Fruit fly (Drosophila melanogaster) whole organism, embryonic: ENCODE results near the gene Idgf3.

Experiments used
- ATbp ChIP-seq: fragments of 200-800 bp; sonication (Bioruptor generic); optimal IDR thresholded peaks from 2 replicates; lab custom pipeline; 2017; ENCODE audit warnings: missing biosample characterization, mild to moderate bottlenecking, missing genetic modification characterization, missing genetic modification reagents
- Antp ChIP-seq: fragments of 200-800 bp; sonication (Bioruptor generic); optimal IDR thresholded peaks from 3 replicates; lab custom pipeline; 2016; ENCODE audit warnings: missing biosample characterization, missing genetic modification characterization
- B-H1 ChIP-seq: fragments of 200-800 bp; sonication (Bioruptor generic); IDR thresholded peaks from 3 replicates; pipeline ENCODE4 v1.3.6; 2022; ENCODE audit warnings: missing biosample characterization, missing genetic modification characterization
- Bdp1 ChIP-seq: fragments of 200-800 bp; sonication (Bioruptor generic); optimal IDR thresholded peaks from 3 replicates; lab custom pipeline; 2016; ENCODE audit warnings: missing biosample characterization, missing genetic modification characterization
- CG1024 ChIP-seq: fragments of 200-800 bp; sonication (Bioruptor generic); IDR thresholded peaks from 2 replicates; pipeline ENCODE4 v1.3.6; 2022; ENCODE audit warnings: missing biosample characterization, missing genetic modification characterization
- CG10274 ChIP-seq: fragments of 200-800 bp; sonication (Bioruptor generic); optimal IDR thresholded peaks from 3 replicates; lab custom pipeline; 2017; ENCODE audit warnings: missing biosample characterization, mild to moderate bottlenecking, missing genetic modification characterization
- CG11695 ChIP-seq: fragments of 200-800 bp; sonication (Bioruptor generic); IDR thresholded peaks from 3 replicates; pipeline ENCODE4 v1.3.6; 2022; ENCODE audit warnings: missing biosample characterization, missing genetic modification characterization
- CG14441 ChIP-seq: fragments of 200-800 bp; sonication (Bioruptor generic); IDR thresholded peaks from 2 replicates; pipeline ENCODE4 v1.3.6; 2022; ENCODE audit warnings: missing biosample characterization, missing genetic modification characterization
- CG18262 ChIP-seq: fragments of 200-800 bp; optimal IDR thresholded peaks from 3 replicates; lab custom pipeline; 2019; ENCODE audit warnings: missing biosample characterization, mild to moderate bottlenecking, missing genetic modification characterization, moderate library complexity
- CG18599 ChIP-seq: fragments of 200-800 bp; sonication (Bioruptor generic); optimal IDR thresholded peaks from 3 replicates; lab custom pipeline; 2017; ENCODE audit warnings: missing biosample characterization, missing genetic modification characterization, mild to moderate bottlenecking, moderate library complexity, missing genetic modification reagents
- CG2678 ChIP-seq: fragments of 200-800 bp; sonication (Bioruptor generic); optimal IDR thresholded peaks from 3 replicates; lab custom pipeline; 2019; ENCODE audit warnings: missing biosample characterization, mild to moderate bottlenecking, missing genetic modification characterization, moderate library complexity
- CG30403 ChIP-seq: fragments of 200-800 bp; sonication (Bioruptor generic); optimal IDR thresholded peaks from 3 replicates; lab custom pipeline; 2016; ENCODE audit warnings: missing biosample characterization, missing genetic modification characterization
- CG31441 ChIP-seq: fragments of 200-800 bp; sonication (Bioruptor generic); IDR thresholded peaks from 2 replicates; pipeline ENCODE4 v1.3.6; 2022; ENCODE audit warnings: missing biosample characterization, missing genetic modification characterization
- CG32772 ChIP-seq: fragments of 200-800 bp; sonication (Bioruptor generic); IDR thresholded peaks from 2 replicates; pipeline ENCODE4 v1.3.6; 2022; ENCODE audit warnings: missing biosample characterization, missing genetic modification characterization
- CG3407 ChIP-seq: fragments of 200-800 bp; sonication (Bioruptor generic); optimal IDR thresholded peaks from 2 replicates; lab custom pipeline; 2018; ENCODE audit warnings: missing biosample characterization, mild to moderate bottlenecking, missing genetic modification characterization
- CG3838 ChIP-seq: fragments of 200-800 bp; sonication (Bioruptor generic); optimal IDR thresholded peaks from 3 replicates; lab custom pipeline; 2016; ENCODE audit warnings: missing biosample characterization, missing genetic modification characterization
- CG3995 ChIP-seq: fragments of 200-800 bp; sonication (Bioruptor generic); optimal IDR thresholded peaks from 3 replicates; lab custom pipeline; 2016; ENCODE audit warnings: missing biosample characterization, missing genetic modification characterization
- CG4404 ChIP-seq: fragments of 200-800 bp; sonication (Bioruptor generic); IDR thresholded peaks from 2 replicates; pipeline ENCODE4 v1.3.6; 2022; ENCODE audit warnings: missing biosample characterization, missing genetic modification characterization
- CG5180 ChIP-seq: fragments of 200-800 bp; sonication (Bioruptor generic); optimal IDR thresholded peaks from 3 replicates; lab custom pipeline; 2017; ENCODE audit warnings: missing biosample characterization, missing genetic modification characterization, mild to moderate bottlenecking, moderate library complexity, missing genetic modification reagents
- CG5953 ChIP-seq: fragments of 200-800 bp; sonication (Bioruptor generic); IDR thresholded peaks from 2 replicates; pipeline ENCODE4 v1.3.6; 2022; ENCODE audit warnings: missing biosample characterization, missing genetic modification characterization
- CG8388 ChIP-seq: fragments of 200-800 bp; sonication (Bioruptor generic); optimal IDR thresholded peaks from 2 replicates; lab custom pipeline; 2019; ENCODE audit warnings: missing biosample characterization, mild to moderate bottlenecking, missing genetic modification characterization, moderate library complexity
- Chrac-16 ChIP-seq: fragments of 200-800 bp; sonication (Bioruptor generic); optimal IDR thresholded peaks from 3 replicates; lab custom pipeline; 2016; ENCODE audit warnings: missing biosample characterization, missing genetic modification characterization
- CkIIα-i1 ChIP-seq: fragments of 200-800 bp; sonication (Bioruptor generic); IDR thresholded peaks from 2 replicates; pipeline ENCODE4 v1.3.6; 2022; ENCODE audit warnings: missing biosample characterization, missing genetic modification characterization
- Dip2 ChIP-seq: fragments of 200-800 bp; sonication (Bioruptor generic); IDR thresholded peaks from 2 replicates; pipeline ENCODE4 v1.3.6; 2022; ENCODE audit warnings: missing biosample characterization, missing genetic modification characterization
- Dref ChIP-seq: fragments of 200-800 bp; sonication (Bioruptor generic); IDR thresholded peaks from 2 replicates; pipeline ENCODE4 v1.3.6; 2022; ENCODE audit warnings: missing biosample characterization, missing genetic modification characterization
- Drgx ChIP-seq: fragments of 200-800 bp; sonication (Bioruptor generic); IDR thresholded peaks from 2 replicates; pipeline ENCODE4 v1.3.6; 2022; ENCODE audit warnings: missing biosample characterization, missing genetic modification characterization
- Eip74EF ChIP-seq, 2 experiments: fragments of 200-800 bp in 1 of 2; fragments of >200 bp in 1 of 2; sonication (Bioruptor generic) in 1 of 2; optimal IDR thresholded peaks; 2 replicates each; lab custom pipeline; 2017 to 2019; ENCODE audit warnings: missing biosample characterization in 2 of 2, missing genetic modification characterization in 2 of 2, mild to moderate bottlenecking in 1 of 2, moderate library complexity in 1 of 2
- Meics ChIP-seq: fragments of 200-800 bp; sonication (Bioruptor generic); optimal IDR thresholded peaks from 2 replicates; lab custom pipeline; 2017; ENCODE audit warnings: missing biosample characterization, mild to moderate bottlenecking, missing genetic modification characterization
- Myb ChIP-seq: fragments of 200-800 bp; sonication (Bioruptor generic); optimal IDR thresholded peaks from 2 replicates; lab custom pipeline; 2016; ENCODE audit warnings: missing biosample characterization, missing genetic modification characterization
- Nf-YA ChIP-seq: fragments of 200-800 bp; sonication (Bioruptor generic); IDR thresholded peaks from 2 replicates; pipeline ENCODE4 v1.3.6; 2022; ENCODE audit warnings: missing biosample characterization, missing genetic modification characterization
- Oli ChIP-seq: fragments of 200-800 bp; sonication (Bioruptor generic); optimal IDR thresholded peaks from 2 replicates; lab custom pipeline; 2018; ENCODE audit warnings: missing biosample characterization, mild to moderate bottlenecking, missing genetic modification characterization, moderate library complexity
- Rfx ChIP-seq: fragments of 200-800 bp; sonication (Bioruptor generic); IDR thresholded peaks from 2 replicates; pipeline ENCODE4 v1.3.6; 2022; ENCODE audit warnings: missing biosample characterization, missing genetic modification characterization
- Sox100B ChIP-seq: fragments of 200-800 bp; sonication (Bioruptor generic); optimal IDR thresholded peaks from 3 replicates; lab custom pipeline; 2018; ENCODE audit warnings: missing biosample characterization, mild to moderate bottlenecking, missing genetic modification characterization
- Ssrp ChIP-seq: fragments of 200-800 bp; sonication (Bioruptor generic); optimal IDR thresholded peaks from 2 replicates; lab custom pipeline; 2018; ENCODE audit warnings: missing biosample characterization, mild to moderate bottlenecking, missing genetic modification characterization, moderate library complexity
- Stat92E ChIP-seq, 3 experiments: fragments of >200 bp in 2 of 3; fragments of 200-800 bp in 1 of 3; sonication (Bioruptor generic) in 1 of 3; optimal IDR thresholded peaks; 2 replicates each; lab custom pipeline; 2017 to 2019; ENCODE audit warnings: missing biosample characterization in 3 of 3, missing genetic modification characterization in 3 of 3, mild to moderate bottlenecking in 1 of 3, moderate library complexity in 1 of 3
- cas ChIP-seq: fragments of 200-800 bp; sonication (Bioruptor generic); IDR thresholded peaks from 2 replicates; pipeline ENCODE4 v1.3.6; 2022; ENCODE audit warnings: missing biosample characterization, missing genetic modification characterization
- cato ChIP-seq: fragments of 200-800 bp; sonication (Bioruptor generic); optimal IDR thresholded peaks from 2 replicates; lab custom pipeline; 2016; ENCODE audit warnings: missing biosample characterization, missing genetic modification characterization, borderline replicate concordance
- ci ChIP-seq: fragments of 200-800 bp; sonication (Bioruptor generic); IDR thresholded peaks from 3 replicates; pipeline ENCODE4 v1.3.6; 2022; ENCODE audit warnings: missing biosample characterization, missing genetic modification characterization
- cwo ChIP-seq: fragments of 200-800 bp; sonication (Bioruptor generic); optimal IDR thresholded peaks from 3 replicates; lab custom pipeline; 2017; ENCODE audit warnings: missing biosample characterization, missing genetic modification characterization, mild to moderate bottlenecking, moderate library complexity, missing genetic modification reagents
- dm ChIP-seq: fragments of 200-800 bp; sonication (Bioruptor generic); optimal IDR thresholded peaks from 3 replicates; lab custom pipeline; 2016; ENCODE audit warnings: missing biosample characterization, missing genetic modification characterization
- ewg ChIP-seq: fragments of 200-800 bp; sonication (Bioruptor generic); optimal IDR thresholded peaks from 3 replicates; lab custom pipeline; 2017; ENCODE audit warnings: mild to moderate bottlenecking, missing biosample characterization, missing genetic modification reagents, missing genetic modification characterization
- grau ChIP-seq: fragments of 200-800 bp; optimal IDR thresholded peaks from 3 replicates; lab custom pipeline; 2019; ENCODE audit warnings: missing biosample characterization, mild to moderate bottlenecking, missing genetic modification characterization, moderate library complexity
- jigr1 ChIP-seq: fragments of 200-800 bp; sonication (Bioruptor generic); IDR thresholded peaks from 3 replicates; pipeline ENCODE4 v1.3.6; 2022; ENCODE audit warnings: missing biosample characterization, missing genetic modification characterization
- ken ChIP-seq: fragments of 200-800 bp; sonication (Bioruptor generic); IDR thresholded peaks from 3 replicates; pipeline ENCODE4 v1.3.6; 2022; ENCODE audit warnings: missing biosample characterization, missing genetic modification characterization
- lola ChIP-seq, 3 experiments: fragments of >200 bp in 2 of 3; fragments of 200-800 bp in 1 of 3; sonication (Bioruptor generic) in 1 of 3; optimal IDR thresholded peaks; 2 replicates each; lab custom pipeline; 2017 to 2019; ENCODE audit warnings: missing biosample characterization in 3 of 3, missing genetic modification characterization in 3 of 3, mild to moderate bottlenecking in 1 of 3, moderate library complexity in 1 of 3
- pros ChIP-seq: fragments of 200-800 bp; sonication (Bioruptor generic); optimal IDR thresholded peaks from 3 replicates; lab custom pipeline; 2019; ENCODE audit warnings: missing biosample characterization, mild to moderate bottlenecking, missing genetic modification characterization, moderate library complexity
- pum ChIP-seq: fragments of 200-800 bp; sonication (Bioruptor generic); optimal IDR thresholded peaks from 2 replicates; lab custom pipeline; 2016; ENCODE audit warnings: missing biosample characterization, missing genetic modification characterization
- stc ChIP-seq: fragments of 200-800 bp; sonication (Bioruptor generic); IDR thresholded peaks from 2 replicates; pipeline ENCODE4 v1.3.6; 2022; ENCODE audit warnings: missing biosample characterization, missing genetic modification characterization
- toy ChIP-seq: fragments of 200-800 bp; sonication (Bioruptor generic); IDR thresholded peaks from 2 replicates; pipeline ENCODE4 v1.3.6; 2022; ENCODE audit warnings: missing biosample characterization, missing genetic modification characterization
- zen ChIP-seq: fragments of 200-800 bp; sonication (Bioruptor generic); optimal IDR thresholded peaks from 3 replicates; lab custom pipeline; 2018; ENCODE audit warnings: missing biosample characterization, mild to moderate bottlenecking, missing genetic modification characterization, moderate library complexity

Idgf3 gene

dm6 chr2L:16498100-16498499 is 47.4 kb downstream of the Idgf3 start (continued):
- TF ChIP-seq Ssrp (peak; percentile 36), CG3995 (GFP tag; lab: Kevin White, UChicago) (no peak), ken (GFP tag; lab: Robert Waterston, UW) (0 out of 3 replicates have a peak, but pooled peaks have one; percentile 37), CG30403 (GFP tag; lab: Kevin White, UChicago) (peak; percentile 27), Oli (tag; lab: Kevin White, UChicago) (no peak), pum (GFP tag; lab: Kevin White, UChicago) (no peak), lola (GFP tag; optimal IDR thresholded peaks at IDR 0.05; lab: Kevin White, UChicago) (no peak), CG5953 (GFP tag; lab: Robert Waterston, UW) (no peak), CG3407 (GFP tag; lab: Kevin White, UChicago) (no peak), CG8388 (peak; percentile 43), Rfx (GFP tag; lab: Robert Waterston, UW) (0 out of 2 replicates have a peak, but pooled peaks have one; percentile 13), CG10274 (GFP tag; lab: Kevin White, UChicago) (no peak), CG32772 (GFP tag; lab: Robert Waterston, UW) (peak; percentile 43; the same call in 1 of the 2 replicates), Stat92E (GFP tag; optimal IDR thresholded peaks at IDR 0.05; lab: Kevin White, UChicago) (no peak), grau (tag; lab: Kevin White, UChicago) (peak; percentile 20), ci (GFP tag; lab: Robert Waterston, UW) (peak; percentile 49; the same call in 1 of the 3 replicates), Eip74EF (GFP tag; optimal IDR thresholded peaks at IDR 0.05; lab: Kevin White, UChicago) (no peak), ATbp (GFP tag; lab: Kevin White, UChicago) (peak; percentile 0), Chrac-16 (GFP tag; lab: Kevin White, UChicago) (no peak), Bdp1 (GFP tag; lab: Kevin White, UChicago) (no peak), CG18262 (peak; percentile 23), dm (GFP tag; lab: Kevin White, UChicago) (no peak), pros (GFP tag; lab: Kevin White, UChicago) (no peak), cato (GFP tag; lab: Kevin White, UChicago) (no peak), toy (GFP tag; lab: Robert Waterston, UW) (no peak), CG18599 (GFP tag; lab: Kevin White, UChicago) (no peak), CG11695 (GFP tag; lab: Robert Waterston, UW) (peak; percentile 54; the same call in 1 of the 3 replicates), B-H1 (GFP tag; lab: Robert Waterston, UW) (0 out of 3 replicates have a peak, but pooled peaks have one; percentile 22), Antp (GFP tag; lab: Kevin White, UChicago) (no peak), Myb (GFP tag; lab: Kevin White, UChicago) (no peak), CG2678 (tag; lab: Kevin White, UChicago) (peak; percentile 33), CG31441 (GFP tag; lab: Robert Waterston, UW) (peak; percentile 32; the same call in 1 of the 2 replicates), CG1024 (GFP tag; lab: Robert Waterston, UW) (0 out of 2 replicates have a peak, but pooled peaks have one; percentile 5), Sox100B (GFP tag; lab: Kevin White, UChicago) (peak; percentile 14), Dip2 (no peak), CG3838 (GFP tag; lab: Kevin White, UChicago) (no peak), Meics (GFP tag; lab: Kevin White, UChicago) (peak; percentile 9), cwo (GFP tag; lab: Kevin White, UChicago) (no peak), CG14441 (GFP tag; lab: Robert Waterston, UW) (no peak), zen (tag; lab: Kevin White, UChicago) (no peak), cas (GFP tag; lab: Robert Waterston, UW) (0 out of 2 replicates have a peak, but pooled peaks have one; percentile 14), CkIIα-i1 (GFP tag; lab: Robert Waterston, UW) (no peak), CG5180 (no peak), CG4404 (GFP tag; lab: Robert Waterston, UW) (no peak), Drgx (peak; percentile 75), Dref (no peak), Nf-YA (GFP tag; lab: Robert Waterston, UW) (no peak), stc (peak; percentile 49; the same call in 1 of the 2 replicates), ewg (GFP tag; lab: Kevin White, UChicago) (no peak), jigr1 (no peak)
